Fruit fly (Drosophila melanogaster) whole organism, embryonic: ENCODE measurements around the gene et.

Source experiments
- Adf1 ChIP-seq: fragments of 200-800 bp; sonication (Bioruptor generic); IDR thresholded peaks from 2 replicates; pipeline ENCODE4 v1.3.6; 2022; ENCODE audit warnings: missing biosample characterization, missing genetic modification characterization
- Antp ChIP-seq: fragments of 200-800 bp; sonication (Bioruptor generic); optimal IDR thresholded peaks from 3 replicates; lab custom pipeline; 2016; ENCODE audit warnings: missing biosample characterization, missing genetic modification characterization
- Bgb ChIP-seq: fragments of 200-800 bp; sonication (Bioruptor generic); IDR thresholded peaks from 2 replicates; pipeline ENCODE4 v1.3.6; 2022; ENCODE audit warnings: missing biosample characterization, missing genetic modification characterization; ENCODE audit not compliant: partially characterized antibody
- CG11398 ChIP-seq: fragments of 200-800 bp; sonication (Bioruptor generic); optimal IDR thresholded peaks from 2 replicates; lab custom pipeline; 2016; ENCODE audit warnings: missing biosample characterization, missing genetic modification characterization
- CG11456 ChIP-seq: fragments of 200-800 bp; sonication (Bioruptor generic); IDR thresholded peaks from 3 replicates; pipeline ENCODE4 v1.3.6; 2022; ENCODE audit warnings: missing biosample characterization, missing genetic modification characterization
- CG12155 ChIP-seq: fragments of 200-800 bp; sonication (Bioruptor generic); optimal IDR thresholded peaks from 3 replicates; lab custom pipeline; 2016; ENCODE audit warnings: missing biosample characterization, missing genetic modification characterization
- CG14667 ChIP-seq: fragments of 200-800 bp; sonication (Bioruptor generic); IDR thresholded peaks from 2 replicates; pipeline ENCODE4 v1.3.6; 2022; ENCODE audit warnings: missing biosample characterization, missing genetic modification characterization
- CG18764 ChIP-seq: fragments of 200-800 bp; sonication (Bioruptor generic); optimal IDR thresholded peaks from 3 replicates; lab custom pipeline; 2016; ENCODE audit warnings: missing biosample characterization, missing genetic modification characterization
- CG2712 ChIP-seq: fragments of 200-800 bp; optimal IDR thresholded peaks from 3 replicates; lab custom pipeline; 2019; ENCODE audit warnings: missing biosample characterization, mild to moderate bottlenecking, missing genetic modification characterization, moderate library complexity
- CG32532 ChIP-seq: fragments of 200-800 bp; sonication (Bioruptor generic); IDR thresholded peaks from 2 replicates; pipeline ENCODE4 v1.3.6; 2022; ENCODE audit warnings: missing biosample characterization, missing genetic modification characterization
- CG33557 ChIP-seq: fragments of 200-800 bp; sonication (Bioruptor generic); optimal IDR thresholded peaks from 2 replicates; lab custom pipeline; 2019; ENCODE audit warnings: missing biosample characterization, mild to moderate bottlenecking, missing genetic modification characterization, moderate library complexity
- CG34224 ChIP-seq: fragments of 200-800 bp; sonication (Bioruptor generic); IDR thresholded peaks from 3 replicates; pipeline ENCODE4 v1.3.6; 2022; ENCODE audit warnings: missing biosample characterization, missing genetic modification characterization; ENCODE audit not compliant: partially characterized antibody
- CG4424 ChIP-seq: fragments of 200-800 bp; sonication (Bioruptor generic); optimal IDR thresholded peaks from 3 replicates; lab custom pipeline; 2016; ENCODE audit warnings: missing biosample characterization, missing genetic modification characterization
- CG5180 ChIP-seq: fragments of 200-800 bp; sonication (Bioruptor generic); optimal IDR thresholded peaks from 3 replicates; lab custom pipeline; 2017; ENCODE audit warnings: missing biosample characterization, missing genetic modification characterization, mild to moderate bottlenecking, moderate library complexity, missing genetic modification reagents
- CG9727 ChIP-seq: fragments of 200-800 bp; sonication (Bioruptor generic); optimal IDR thresholded peaks from 3 replicates; lab custom pipeline; 2017; ENCODE audit warnings: missing biosample characterization, mild to moderate bottlenecking, missing genetic modification characterization
- CG9797 ChIP-seq: fragments of 200-800 bp; sonication (Bioruptor generic); optimal IDR thresholded peaks from 3 replicates; lab custom pipeline; 2018; ENCODE audit warnings: missing biosample characterization, mild to moderate bottlenecking, missing genetic modification characterization
- D19A ChIP-seq: fragments of 200-800 bp; optimal IDR thresholded peaks from 3 replicates; lab custom pipeline; 2019; ENCODE audit warnings: missing biosample characterization, mild to moderate bottlenecking, missing genetic modification characterization, moderate library complexity
- Dip2 ChIP-seq: fragments of 200-800 bp; sonication (Bioruptor generic); IDR thresholded peaks from 2 replicates; pipeline ENCODE4 v1.3.6; 2022; ENCODE audit warnings: missing biosample characterization, missing genetic modification characterization
- Dll ChIP-seq: fragments of 200-800 bp; sonication (Bioruptor generic); IDR thresholded peaks from 4 replicates; pipeline ENCODE4 v1.3.6; 2022; ENCODE audit warnings: missing biosample characterization, missing genetic modification characterization; ENCODE audit not compliant: partially characterized antibody
- Dp ChIP-seq: fragments of 200-800 bp; sonication (Bioruptor generic); optimal IDR thresholded peaks from 2 replicates; lab custom pipeline; 2018; ENCODE audit warnings: missing biosample characterization, mild to moderate bottlenecking, missing genetic modification characterization, moderate library complexity
- Ets65A ChIP-seq: fragments of 200-800 bp; sonication (Bioruptor generic); peaks from one replicate; lab custom pipeline; 2016; ENCODE audit warnings: missing biosample characterization, missing genetic modification characterization
- Fer1 ChIP-seq: fragments of 200-800 bp; sonication (Bioruptor generic); optimal IDR thresholded peaks from 2 replicates; lab custom pipeline; 2017; ENCODE audit warnings: missing biosample characterization, mild to moderate bottlenecking, missing genetic modification characterization
- Fer3 ChIP-seq: fragments of 200-800 bp; sonication (Bioruptor generic); optimal IDR thresholded peaks from 2 replicates; lab custom pipeline; 2018; ENCODE audit warnings: missing biosample characterization, mild to moderate bottlenecking, missing genetic modification characterization, moderate library complexity
- GATAe ChIP-seq: fragments of 200-800 bp; sonication (Bioruptor generic); conservative IDR thresholded peaks from 2 replicates; pipeline ENCODE4 v1.3.6; 2022; ENCODE audit warnings: missing biosample characterization, missing genetic modification characterization
- Opbp ChIP-seq: fragments of 200-800 bp; sonication (Bioruptor generic); IDR thresholded peaks from 3 replicates; pipeline ENCODE4 v1.3.6; 2022; ENCODE audit warnings: missing biosample characterization, missing genetic modification characterization; ENCODE audit not compliant: partially characterized antibody
- Ptx1 ChIP-seq: fragments of 200-800 bp; sonication (Bioruptor generic); IDR thresholded peaks from 2 replicates; pipeline ENCODE4 v1.3.6; 2022; ENCODE audit warnings: missing biosample characterization, missing genetic modification characterization
- Scr ChIP-seq: fragments of 200-800 bp; sonication (Bioruptor generic); IDR thresholded peaks from 2 replicates; pipeline ENCODE4 v1.3.6; 2022; ENCODE audit warnings: missing biosample characterization, missing genetic modification characterization; ENCODE audit not compliant: partially characterized antibody
- Spps ChIP-seq: fragments of 200-800 bp; sonication (Bioruptor generic); optimal IDR thresholded peaks from 2 replicates; lab custom pipeline; 2018; ENCODE audit warnings: missing biosample characterization, mild to moderate bottlenecking, missing genetic modification characterization
- Vsx1 ChIP-seq: fragments of 200-800 bp; sonication (Bioruptor generic); optimal IDR thresholded peaks from 2 replicates; lab custom pipeline; 2017; ENCODE audit warnings: missing biosample characterization, mild to moderate bottlenecking, missing genetic modification characterization, missing genetic modification reagents
- Xbp1 ChIP-seq: fragments of 200-800 bp; sonication (Bioruptor generic); optimal IDR thresholded peaks from 3 replicates; lab custom pipeline; 2016; ENCODE audit warnings: missing biosample characterization, mild to moderate bottlenecking, missing genetic modification characterization
- ac ChIP-seq: fragments of 200-800 bp; sonication (Bioruptor generic); optimal IDR thresholded peaks from 3 replicates; lab custom pipeline; 2017; ENCODE audit warnings: missing biosample characterization, mild to moderate bottlenecking, missing genetic modification characterization
- az2 ChIP-seq: fragments of 200-800 bp; sonication (Bioruptor generic); optimal IDR thresholded peaks from 3 replicates; lab custom pipeline; 2016; ENCODE audit warnings: missing biosample characterization, missing genetic modification characterization
- chinmo ChIP-seq: fragments of 200-800 bp; sonication (Bioruptor generic); IDR thresholded peaks from 4 replicates; pipeline ENCODE4 v1.3.6; 2022; ENCODE audit warnings: missing biosample characterization, missing genetic modification characterization; ENCODE audit not compliant: partially characterized antibody
- dpn ChIP-seq, 2 experiments: fragments of 200-800 bp; sonication (Bioruptor generic); optimal IDR thresholded peaks; 3 replicates each; lab custom pipeline; 2016; ENCODE audit warnings: missing biosample characterization in 2 of 2, missing genetic modification characterization in 2 of 2
- esg ChIP-seq: fragments of 200-800 bp; sonication (Bioruptor generic); conservative IDR thresholded peaks from 2 replicates; pipeline ENCODE4 v1.3.6; 2022; ENCODE audit warnings: missing biosample characterization, missing genetic modification characterization
- eyg ChIP-seq: fragments of 200-800 bp; sonication (Bioruptor generic); optimal IDR thresholded peaks from 3 replicates; lab custom pipeline; 2016; ENCODE audit warnings: missing biosample characterization, missing genetic modification characterization
- gfzf ChIP-seq: fragments of 200-800 bp; sonication (Bioruptor generic); optimal IDR thresholded peaks from 2 replicates; lab custom pipeline; 2016; ENCODE audit warnings: missing biosample characterization, mild to moderate bottlenecking, missing genetic modification characterization, moderate library complexity
- gsb ChIP-seq: fragments of 200-800 bp; sonication (Bioruptor generic); IDR thresholded peaks from 2 replicates; pipeline ENCODE4 v1.3.6; 2022; ENCODE audit warnings: missing biosample characterization, missing genetic modification characterization
- her ChIP-seq: fragments of 200-800 bp; sonication (Bioruptor generic); optimal IDR thresholded peaks from 2 replicates; lab custom pipeline; 2016; ENCODE audit warnings: missing biosample characterization, missing genetic modification characterization
- knrl ChIP-seq: fragments of 200-800 bp; sonication (Bioruptor generic); IDR thresholded peaks from 3 replicates; pipeline ENCODE4 v1.3.6; 2022; ENCODE audit warnings: missing biosample characterization, missing genetic modification characterization; ENCODE audit not compliant: partially characterized antibody
- mam ChIP-seq: fragments of 200-800 bp; sonication (Bioruptor generic); optimal IDR thresholded peaks from 3 replicates; lab custom pipeline; 2016; ENCODE audit warnings: missing biosample characterization, missing genetic modification characterization
- pros ChIP-seq: fragments of 200-800 bp; sonication (Bioruptor generic); optimal IDR thresholded peaks from 3 replicates; lab custom pipeline; 2019; ENCODE audit warnings: missing biosample characterization, mild to moderate bottlenecking, missing genetic modification characterization, moderate library complexity
- stwl ChIP-seq: fragments of 200-800 bp; sonication (Bioruptor generic); optimal IDR thresholded peaks from 3 replicates; lab custom pipeline; 2018; ENCODE audit warnings: missing biosample characterization, mild to moderate bottlenecking, missing genetic modification characterization, moderate library complexity
- sug ChIP-seq: fragments of 200-800 bp; optimal IDR thresholded peaks from 2 replicates; lab custom pipeline; 2019; ENCODE audit warnings: missing biosample characterization, mild to moderate bottlenecking, missing genetic modification characterization, moderate library complexity
- tgo ChIP-seq: fragments of 200-800 bp; sonication (Bioruptor generic); IDR thresholded peaks from 3 replicates; pipeline ENCODE4 v1.3.6; 2022; ENCODE audit warnings: missing biosample characterization, missing genetic modification characterization
- tup ChIP-seq: fragments of 200-800 bp; sonication (Bioruptor generic); optimal IDR thresholded peaks from 2 replicates; lab custom pipeline; 2016; ENCODE audit warnings: missing biosample characterization, mild to moderate bottlenecking, missing genetic modification characterization, moderate library complexity

The et gene

dm6 chrX:19651757-19652419 is 23.8 kb downstream of the et start, which contains the start of the genes Ranbp21 and Elys (continued):
- TF ChIP-seq Opbp (no peak), chinmo (GFP tag; lab: Robert Waterston, UW) (0 out of 4 replicates have a peak, but pooled peaks have one; percentile 34), CG11398 (GFP tag; lab: Kevin White, UChicago) (peak; percentile 48), CG14667 (GFP tag; lab: Robert Waterston, UW) (peak; percentile 37; the same call in 1 of the 2 replicates), CG5180 (GFP tag; lab: Kevin White, UChicago) (no peak), mam (GFP tag; lab: Kevin White, UChicago) (peak; percentile 66), tgo (GFP tag; lab: Robert Waterston, UW) (peak; percentile 44; the same call in 1 of the 3 replicates), Adf1 (GFP tag; lab: Robert Waterston, UW) (no peak), gsb (no peak), esg (GFP tag; lab: Robert Waterston, UW) (peak; percentile 47; the same call in 1 of the 2 replicates), ac (GFP tag; lab: Kevin White, UChicago) (no peak), dpn (GFP tag; optimal IDR thresholded peaks at IDR 0.05; lab: Kevin White, UChicago) (peak; percentile 69 to 70), CG34224 (GFP tag; lab: Robert Waterston, UW) (no peak; the same call in 2 of the 3 replicates), Dip2 (no peak), GATAe (GFP tag; lab: Robert Waterston, UW) (no peak), eyg (GFP tag; lab: Kevin White, UChicago) (peak; percentile 15)

dm6 chrX:19645873-19646541 is 29.7 kb downstream of the et start, which contains the start of gene Arp10:
TSS of gene Arp10 (minus strand) at chrX:19646176.
- TF ChIP-seq Spps (no peak), CG12155 (GFP tag; lab: Kevin White, UChicago) (no peak), CG2712 (tag; lab: Kevin White, UChicago) (peak; percentile 8), esg (GFP tag; lab: Robert Waterston, UW) (no peak), Bgb (GFP tag; lab: Robert Waterston, UW) (peak; percentile 43; the same call in 1 of the 2 replicates), sug (peak; percentile 26), CG9727 (peak; percentile 18), gsb (no peak), tup (no peak), CG18764 (peak; percentile 15), Vsx1 (no peak), Fer1 (GFP tag; lab: Kevin White, UChicago) (peak; percentile 12), CG11456 (GFP tag; lab: Robert Waterston, UW) (peak; percentile 52; the same call in 1 of the 3 replicates), knrl (GFP tag; lab: Robert Waterston, UW) (peak; percentile 46; the same call in 2 of the 3 replicates), CG4424 (GFP tag; lab: Kevin White, UChicago) (peak; percentile 1), Fer3 (tag; lab: Kevin White, UChicago) (peak; percentile 29), pros (no peak), az2 (GFP tag; lab: Kevin White, UChicago) (no peak), Dll (GFP tag; lab: Robert Waterston, UW) (peak; percentile 59; the same call in 3 of the 4 replicates), Ptx1 (GFP tag; lab: Robert Waterston, UW) (peak; percentile 17; the same call in 1 of the 2 replicates), Scr (peak; percentile 51), CG32532 (GFP tag; lab: Robert Waterston, UW) (peak; percentile 36; the same call in 1 of the 2 replicates), CG9797 (GFP tag; lab: Kevin White, UChicago) (peak; percentile 18), Xbp1 (GFP tag; lab: Kevin White, UChicago) (peak; percentile 31), Dp (peak; percentile 57), Antp (GFP tag; lab: Kevin White, UChicago) (peak; percentile 0), stwl (tag; lab: Kevin White, UChicago) (peak; percentile 43), her (no peak), CG33557 (peak; percentile 2), Ets65A (GFP tag; lab: Kevin White, UChicago) (peak; percentile 41), gfzf (peak; percentile 47), D19A (tag; lab: Kevin White, UChicago) (no peak)
